Worm (Caenorhabditis elegans) whole organism, L4 larva: Measurements from ENCODE around the gene acr-3.

ENCODE experiments used
- F49E8.2 ChIP-seq: sonication (generic microtip); optimal IDR thresholded peaks from 2 replicates; lab custom pipeline; 2016; ENCODE audit warnings: missing compliant biosample characterization, mild to moderate bottlenecking, missing genetic modification characterization, borderline replicate concordance
- R02D3.7 ChIP-seq: fragments of 150-350 bp; sonication (generic microtip); optimal IDR thresholded peaks from 3 replicates; lab custom pipeline; 2014; ENCODE audit warnings: missing biosample characterization, missing genetic modification characterization
- T20F7.1 ChIP-seq: fragments of 200-800 bp; sonication (Bioruptor generic); optimal IDR thresholded peaks from 2 replicates; lab custom pipeline; 2018; ENCODE audit warnings: mild to moderate bottlenecking, missing genetic modification characterization, missing compliant biosample characterization
- T26A8.4 ChIP-seq: fragments of 200-800 bp; sonication (Bioruptor generic); IDR thresholded peaks from 2 replicates; pipeline ENCODE4 v1.3.6; 2022; ENCODE audit warnings: missing genetic modification characterization, missing compliant biosample characterization
- Y105C5A.15 ChIP-seq: fragments of 200-800 bp; sonication (Bioruptor generic); IDR thresholded peaks from 2 replicates; pipeline ENCODE4 v1.3.6; 2022; ENCODE audit warnings: missing genetic modification characterization, missing compliant biosample characterization
- Y5F2A.4 ChIP-seq: fragments of 200-800 bp; sonication (Bioruptor generic); optimal IDR thresholded peaks from 2 replicates; lab custom pipeline; 2018; ENCODE audit warnings: mild to moderate bottlenecking, missing genetic modification characterization, missing compliant biosample characterization
- Y75B8A.6 ChIP-seq: fragments of 200-800 bp; sonication (Bioruptor generic); IDR thresholded peaks from 2 replicates; pipeline ENCODE4 v1.3.6; 2022; ENCODE audit warnings: missing genetic modification reagents, missing genetic modification characterization, missing compliant biosample characterization
- ama-1 ChIP-seq: fragments of 150-350 bp; optimal IDR thresholded peaks from 2 replicates; lab custom pipeline; 2014; ENCODE audit warnings: inconsistent platforms, mixed read lengths
- arid-1 ChIP-seq: fragments of 200-800 bp; sonication (Bioruptor generic); conservative IDR thresholded peaks from 2 replicates; pipeline ENCODE4 v1.3.6; 2022; ENCODE audit warnings: missing genetic modification reagents, missing genetic modification characterization, missing compliant biosample characterization
- ceh-32 ChIP-seq: sonication (generic microtip); optimal IDR thresholded peaks from 2 replicates; lab custom pipeline; 2016; ENCODE audit warnings: mild to moderate bottlenecking, missing genetic modification characterization, missing compliant biosample characterization; ENCODE audit not compliant: poor library complexity
- ces-1 ChIP-seq: fragments of 150-350 bp; sonication (generic microtip); optimal IDR thresholded peaks from 4 replicates; lab custom pipeline; 2014; ENCODE audit warnings: missing biosample characterization, missing genetic modification reagents, missing genetic modification characterization
- daf-19 ChIP-seq: fragments of 200-800 bp; sonication (Bioruptor generic); conservative IDR thresholded peaks from 2 replicates; pipeline ENCODE4 v1.3.6; 2022; ENCODE audit warnings: missing genetic modification characterization, missing compliant biosample characterization
- dmd-8 ChIP-seq: fragments of 200-800 bp; sonication (Bioruptor generic); IDR thresholded peaks from 2 replicates; pipeline ENCODE4 v1.3.6; 2022; ENCODE audit warnings: missing genetic modification characterization, missing compliant biosample characterization
- dmd-9 ChIP-seq: fragments of 200-800 bp; sonication (Bioruptor generic); IDR thresholded peaks from 2 replicates; pipeline ENCODE4 v1.3.6; 2022; ENCODE audit warnings: missing genetic modification reagents, missing genetic modification characterization, missing compliant biosample characterization
- dpl-1 ChIP-seq: fragments of 150-350 bp; optimal IDR thresholded peaks from 2 replicates; lab custom pipeline; 2014; ENCODE audit warnings: missing biosample characterization, missing genetic modification reagents, missing genetic modification characterization
- dve-1 ChIP-seq: sonication (generic microtip); optimal IDR thresholded peaks from 2 replicates; lab custom pipeline; 2017; ENCODE audit warnings: antibody characterized with exemption, mild to moderate bottlenecking, missing genetic modification characterization, missing compliant biosample characterization; ENCODE audit not compliant: insufficient read depth
- fos-1 ChIP-seq: fragments of 150-350 bp; optimal IDR thresholded peaks from 2 replicates; lab custom pipeline; 2014; ENCODE audit warnings: missing biosample characterization, missing genetic modification characterization
- gei-8 ChIP-seq: fragments of 200-800 bp; sonication (Bioruptor generic); optimal IDR thresholded peaks from 2 replicates; lab custom pipeline; 2018; ENCODE audit warnings: mild to moderate bottlenecking, missing genetic modification characterization, missing compliant biosample characterization
- hif-1 ChIP-seq, 2 experiments: sonication (generic microtip); optimal IDR thresholded peaks; 2 replicates each; lab custom pipeline; 2016 to 2017; ENCODE audit warnings: missing compliant biosample characterization in 2 of 2, missing genetic modification characterization in 2 of 2, missing genetic modification reagents in 2 of 2, missing genotype in 2 of 2, mild to moderate bottlenecking in 1 of 2
- hlh-30 ChIP-seq: sonication (generic microtip); optimal IDR thresholded peaks from 2 replicates; lab custom pipeline; 2017; ENCODE audit warnings: antibody characterized with exemption, mild to moderate bottlenecking, missing genetic modification characterization, missing compliant biosample characterization; ENCODE audit not compliant: insufficient read depth
- hmg-1.1 ChIP-seq: fragments of 200-800 bp; sonication (Bioruptor generic); IDR thresholded peaks from 2 replicates; pipeline ENCODE4 v1.3.6; 2022; ENCODE audit warnings: missing genetic modification reagents, missing genetic modification characterization, missing compliant biosample characterization
- lin-1 ChIP-seq: fragments of 200-800 bp; sonication (Bioruptor generic); IDR thresholded peaks from 2 replicates; pipeline ENCODE4 v1.3.6; 2022; ENCODE audit warnings: missing genetic modification reagents, missing genetic modification characterization, missing compliant biosample characterization
- lin-39 ChIP-seq: fragments of 150-350 bp; optimal IDR thresholded peaks from 2 replicates; lab custom pipeline; 2014; ENCODE audit warnings: missing biosample characterization, missing genetic modification reagents, missing genetic modification characterization
- lsy-2 ChIP-seq, 2 experiments: fragments of 150-350 bp in 1 of 2; sonication (generic microtip) in 1 of 2; optimal IDR thresholded peaks; 2 replicates each; lab custom pipeline; 2014 to 2017; ENCODE audit warnings: missing biosample characterization in 2 of 2, missing genetic modification characterization in 2 of 2
- mdl-1 ChIP-seq, 2 experiments: fragments of 150-350 bp in 1 of 2; sonication (generic microtip) in 1 of 2; optimal IDR thresholded peaks; 2 replicates each; lab custom pipeline; 2014 to 2017; ENCODE audit warnings: missing biosample characterization in 2 of 2, missing genetic modification characterization in 2 of 2
- mdt-29 ChIP-seq: fragments of 200-800 bp; sonication (Bioruptor generic); IDR thresholded peaks from 2 replicates; pipeline ENCODE4 v1.3.6; 2022; ENCODE audit warnings: missing genetic modification reagents, missing genetic modification characterization, missing compliant biosample characterization
- mxl-2 ChIP-seq: fragments of 200-800 bp; sonication (Bioruptor generic); conservative IDR thresholded peaks from 2 replicates; pipeline ENCODE4 v1.3.6; 2022; ENCODE audit warnings: missing genetic modification reagents, missing genetic modification characterization, missing compliant biosample characterization
- mxl-3 ChIP-seq: fragments of 200-800 bp; sonication (Bioruptor generic); optimal IDR thresholded peaks from 2 replicates; lab custom pipeline; 2018; ENCODE audit warnings: mild to moderate bottlenecking, missing genetic modification characterization, missing compliant biosample characterization
- nhr-10 ChIP-seq: fragments of 150-350 bp; optimal IDR thresholded peaks from 2 replicates; lab custom pipeline; 2014; ENCODE audit warnings: missing biosample characterization, missing genetic modification characterization
- nhr-102 ChIP-seq: sonication (generic microtip); optimal IDR thresholded peaks from 2 replicates; lab custom pipeline; 2016; ENCODE audit warnings: mild to moderate bottlenecking, missing genetic modification characterization, moderate library complexity, missing compliant biosample characterization
- nhr-11 ChIP-seq: fragments of 150-350 bp; optimal IDR thresholded peaks from 2 replicates; lab custom pipeline; 2014; ENCODE audit warnings: missing biosample characterization, missing genetic modification characterization
- nhr-111 ChIP-seq: fragments of 200-800 bp; sonication (Bioruptor generic); optimal IDR thresholded peaks from 2 replicates; lab custom pipeline; 2018; ENCODE audit warnings: mild to moderate bottlenecking, missing genetic modification characterization, missing compliant biosample characterization
- nhr-237 ChIP-seq: sonication (generic microtip); optimal IDR thresholded peaks from 2 replicates; lab custom pipeline; 2017; ENCODE audit warnings: missing biosample characterization, missing genetic modification characterization
- nhr-25 ChIP-seq: sonication (generic microtip); optimal IDR thresholded peaks from 2 replicates; lab custom pipeline; 2017; ENCODE audit warnings: missing genetic modification characterization, mild to moderate bottlenecking, missing compliant biosample characterization, antibody characterized with exemption, moderate library complexity, borderline replicate concordance; ENCODE audit not compliant: insufficient read depth
- nhr-48 ChIP-seq: sonication (generic microtip); optimal IDR thresholded peaks from 2 replicates; lab custom pipeline; 2016; ENCODE audit warnings: mild to moderate bottlenecking, missing genetic modification characterization, missing compliant biosample characterization
- nhr-6 ChIP-seq: fragments of 150-350 bp; optimal IDR thresholded peaks from 2 replicates; lab custom pipeline; 2014; ENCODE audit warnings: missing biosample characterization, missing genetic modification characterization
- nhr-76 ChIP-seq: fragments of 150-350 bp; optimal IDR thresholded peaks from 2 replicates; lab custom pipeline; 2014; ENCODE audit warnings: missing biosample characterization, missing genetic modification characterization
- php-3 ChIP-seq: fragments of 200-800 bp; sonication (Bioruptor generic); IDR thresholded peaks from 2 replicates; pipeline ENCODE4 v1.3.6; 2022; ENCODE audit warnings: missing genetic modification reagents, missing genetic modification characterization, missing compliant biosample characterization
- pqm-1 ChIP-seq: sonication (generic microtip); optimal IDR thresholded peaks from 2 replicates; lab custom pipeline; 2017; ENCODE audit warnings: missing biosample characterization, missing genetic modification characterization
- rbr-2 ChIP-seq: sonication (generic microtip); optimal IDR thresholded peaks from 2 replicates; lab custom pipeline; 2016; ENCODE audit warnings: missing genotype, missing genetic modification characterization, missing compliant biosample characterization
- skn-1 ChIP-seq: fragments of 150-350 bp; optimal IDR thresholded peaks from 2 replicates; lab custom pipeline; 2014; ENCODE audit warnings: missing biosample characterization, missing genetic modification characterization
- snpc-4 ChIP-seq: fragments of 150-350 bp; optimal IDR thresholded peaks from 2 replicates; lab custom pipeline; 2014; ENCODE audit warnings: missing biosample characterization, missing genetic modification characterization
- spr-1 ChIP-seq: sonication (generic microtip); optimal IDR thresholded peaks from 2 replicates; lab custom pipeline; 2016; ENCODE audit warnings: mild to moderate bottlenecking, missing genetic modification characterization, missing compliant biosample characterization
- spr-3 ChIP-seq: fragments of 200-800 bp; sonication (Bioruptor generic); optimal IDR thresholded peaks from 2 replicates; lab custom pipeline; 2018; ENCODE audit warnings: mild to moderate bottlenecking, missing genetic modification characterization, missing compliant biosample characterization
- unc-130 ChIP-seq: sonication (generic microtip); optimal IDR thresholded peaks from 2 replicates; lab custom pipeline; 2016; ENCODE audit warnings: missing genetic modification reagents, missing genetic modification characterization, missing compliant biosample characterization
- unc-62 ChIP-seq, 3 experiments: fragments of 150-350 bp in 1 of 3; sonication (generic microtip); optimal IDR thresholded peaks in 2 of 3; peaks in 1 of 3; 1 replicate in 1 of 3; 2 replicates in 2 of 3; lab custom pipeline; 2014 to 2017; ENCODE audit warnings: missing biosample characterization in 3 of 3, missing genetic modification characterization in 3 of 3, missing genetic modification reagents in 3 of 3, missing genotype in 1 of 3
- vab-7 ChIP-seq: fragments of 200-800 bp; sonication (Bioruptor generic); IDR thresholded peaks from 2 replicates; pipeline ENCODE4 v1.3.6; 2022; ENCODE audit warnings: missing genetic modification reagents, missing genetic modification characterization, missing compliant biosample characterization
- zag-1 ChIP-seq: fragments of 150-350 bp; optimal IDR thresholded peaks from 2 replicates; lab custom pipeline; 2014; ENCODE audit warnings: missing biosample characterization, missing genetic modification characterization
- zfp-3 ChIP-seq: fragments of 200-800 bp; sonication (Bioruptor generic); conservative IDR thresholded peaks from 2 replicates; pipeline ENCODE4 v1.3.6; 2022; ENCODE audit warnings: missing genetic modification reagents, missing genetic modification characterization, missing compliant biosample characterization

The acr-3 gene

ce11 chrX:6736358-6736991 lies 27.1 kb downstream of the acr-3 start (continued):
- TF ChIP-seq nhr-10 (no peak), vab-7 (GFP tag; lab: Robert Waterston, UW) (0 out of 2 replicates have a peak, but pooled peaks have one; percentile 25), mdl-1 (tag; optimal IDR thresholded peaks at IDR 0.05; lab: Kevin White, UChicago) (peak; percentile 97 to 98), nhr-11 (tag; lab: Kevin White, UChicago) (peak; percentile 14), mdt-29 (GFP tag; lab: Robert Waterston, UW) (no peak), R02D3.7 (tag; lab: Kevin White, UChicago) (no peak), pqm-1 (tag; lab: Kevin White, UChicago) (peak; percentile 34), lin-39 (tag; lab: Kevin White, UChicago) (no peak), ceh-32 (tag; lab: Kevin White, UChicago) (no peak), hlh-30 (tag; lab: Kevin White, UChicago) (peak; percentile 97), hif-1 (tag; optimal IDR thresholded peaks at IDR 0.05; lab: Kevin White, UChicago) (peak in 1 of 2 experiments; percentile 24), T26A8.4 (peak; percentile 57; the same call in 1 of the 2 replicates), skn-1 (tag; lab: Kevin White, UChicago) (no peak), arid-1 (GFP tag; lab: Robert Waterston, UW) (no peak), ama-1 (no peak), nhr-6 (tag; lab: Kevin White, UChicago) (no peak), fos-1 (tag; lab: Kevin White, UChicago) (no peak), spr-1 (no peak), F49E8.2 (tag; lab: Kevin White, UChicago) (no peak), snpc-4 (tag; lab: Kevin White, UChicago) (no peak), dpl-1 (GFP tag; lab: Kevin White, UChicago) (peak; percentile 45), php-3 (GFP tag; lab: Robert Waterston, UW) (peak; percentile 75), rbr-2 (tag; lab: Kevin White, UChicago) (peak; percentile 23), Y105C5A.15 (GFP tag; lab: Robert Waterston, UW) (no peak), nhr-111 (GFP tag; lab: Kevin White, UChicago) (no peak), nhr-76 (tag; lab: Kevin White, UChicago) (no peak), spr-3 (GFP tag; lab: Kevin White, UChicago) (no peak), daf-19 (GFP tag; lab: Robert Waterston, UW) (no peak), lsy-2 (tag; optimal IDR thresholded peaks at IDR 0.05; lab: Kevin White, UChicago) (peak; percentile 8 to 45), unc-62 (GFP tag; optimal IDR thresholded peaks at IDR 0.05 in 1 of 2; lab: Kevin White, UChicago) (peak in 1 of 2 experiments; percentile 100), unc-62 (tag; optimal IDR thresholded peaks at IDR 0.05; lab: Kevin White, UChicago) (no peak), hmg-1.1 (GFP tag; lab: Robert Waterston, UW) (no peak), zag-1 (no peak), nhr-102 (tag; lab: Kevin White, UChicago) (peak; percentile 71), mxl-3 (peak; percentile 80), nhr-25 (tag; lab: Kevin White, UChicago) (peak; percentile 63), T20F7.1 (GFP tag; lab: Kevin White, UChicago) (peak; percentile 14), ces-1 (GFP tag; lab: Kevin White, UChicago) (peak; percentile 59), dmd-9 (GFP tag; lab: Robert Waterston, UW) (no peak), dve-1 (tag; lab: Kevin White, UChicago) (peak; percentile 50), dmd-8 (GFP tag; lab: Robert Waterston, UW) (0 out of 2 replicates have a peak, but pooled peaks have one; percentile 6), gei-8 (GFP tag; lab: Kevin White, UChicago) (peak; percentile 27), mxl-2 (GFP tag; lab: Robert Waterston, UW) (peak; percentile 79), lin-1 (GFP tag; lab: Robert Waterston, UW) (peak; percentile 57; the same call in 1 of the 2 replicates), unc-130 (no peak), Y5F2A.4 (no peak), nhr-48 (tag; lab: Kevin White, UChicago) (peak; percentile 96), zfp-3 (no peak), nhr-237 (tag; lab: Kevin White, UChicago) (no peak), Y75B8A.6 (GFP tag; lab: Robert Waterston, UW) (no peak)
